Worm (Caenorhabditis elegans) whole organism, L3 larva: ENCODE measurements around the gene rpl-10.

Experiments
- egl-27 ChIP-seq: sonication (generic microtip); optimal IDR thresholded peaks from 4 replicates; lab custom pipeline; 2017; ENCODE audit warnings: missing biosample characterization, missing genetic modification reagents, missing genetic modification characterization
- elt-2 ChIP-seq: sonication (generic microtip); optimal IDR thresholded peaks from 2 replicates; lab custom pipeline; 2016; ENCODE audit warnings: missing genetic modification reagents, mild to moderate bottlenecking, missing genetic modification characterization, missing compliant biosample characterization
- nhr-77 ChIP-seq: fragments of 150-350 bp; optimal IDR thresholded peaks from 2 replicates; lab custom pipeline; 2014; ENCODE audit warnings: missing biosample characterization, missing genetic modification characterization
- pha-4 ChIP-seq: fragments of 150-350 bp; optimal IDR thresholded peaks from 2 replicates; lab custom pipeline; 2014; ENCODE audit warnings: missing biosample characterization, missing genetic modification reagents, missing genetic modification characterization
- snpc-4 ChIP-seq: fragments of 150-350 bp; optimal IDR thresholded peaks from 2 replicates; lab custom pipeline; 2014; ENCODE audit warnings: missing biosample characterization, missing genetic modification characterization
- zag-1 ChIP-seq: fragments of 150-350 bp; optimal IDR thresholded peaks from 2 replicates; lab custom pipeline; 2014; ENCODE audit warnings: missing biosample characterization, missing genetic modification characterization

ce11 chrII:8174148-8174547 is 30.5 kb downstream of the rpl-10 start:
- no peak for TF ChIP-seq snpc-4 (tag; lab: Kevin White, UChicago)
- TF ChIP-seq elt-2 (tag; lab: Kevin White, UChicago), result no peak
- no peak for TF ChIP-seq pha-4
- no peak for TF ChIP-seq zag-1 (tag; lab: Kevin White, UChicago)
- TF ChIP-seq egl-27, result no peak
- no peak for TF ChIP-seq nhr-77 (tag; lab: Kevin White, UChicago)
